Worm (Caenorhabditis elegans) whole organism, midembryonic: ENCODE measurements around the gene cogc-4.

Experiments used
- cog-1 ChIP-seq: sonication (generic microtip); optimal IDR thresholded peaks from 2 replicates; lab custom pipeline; 2016; ENCODE audit warnings: missing genetic modification characterization, missing compliant biosample characterization
- flt-1 ChIP-seq: fragments of 200-800 bp; sonication (Bioruptor generic); IDR thresholded peaks from 2 replicates; pipeline ENCODE4 v1.3.6; 2022; ENCODE audit warnings: missing genetic modification characterization, missing compliant biosample characterization
- klf-2 ChIP-seq: fragments of 200-800 bp; sonication (Bioruptor generic); conservative IDR thresholded peaks from 2 replicates; pipeline ENCODE4 v1.3.6; 2022; ENCODE audit warnings: missing genetic modification reagents, missing genetic modification characterization, missing compliant biosample characterization
- med-1 ChIP-seq: sonication (generic microtip); optimal IDR thresholded peaks from 2 replicates; lab custom pipeline; 2017; ENCODE audit warnings: missing genetic modification characterization, mild to moderate bottlenecking, missing compliant biosample characterization, antibody characterized with exemption, missing genetic modification reagents; ENCODE audit not compliant: insufficient read depth
- tab-1 ChIP-seq: fragments of 200-800 bp; sonication (Bioruptor generic); IDR thresholded peaks from 2 replicates; pipeline ENCODE4 v1.3.6; 2022; ENCODE audit warnings: missing genetic modification characterization, missing compliant biosample characterization
- ztf-29 ChIP-seq: fragments of 200-800 bp; sonication (Bioruptor generic); IDR thresholded peaks from 2 replicates; pipeline ENCODE4 v1.3.6; 2022; ENCODE audit warnings: missing genetic modification reagents, missing genetic modification characterization, missing compliant biosample characterization

- no peak for TF ChIP-seq cog-1
- TF ChIP-seq ztf-29 = no peak
- TF ChIP-seq med-1 = no peak
- TF ChIP-seq flt-1 (GFP tag; lab: Robert Waterston, UW) = no peak
- TF ChIP-seq klf-2 = no peak
- no peak for TF ChIP-seq tab-1 (GFP tag; lab: Robert Waterston, UW)
Measured at ce11 chrII:1365985-1366384, 37.3 kb upstream of the cogc-4 start.
